Worm (Caenorhabditis elegans) whole organism, L1 larva: ENCODE results near the gene F02C9.1.
A peak's percentile ranks its signal among the peaks of the same experiment; 100 is the strongest.
"Not testable (repeated sequence)": the region's sequence is repeated elsewhere in the genome, so short reads cannot be mapped to it uniquely, and the experiment has no call there.

Experiments
- C34B4.2 ChIP-seq: sonication (generic microtip); optimal IDR thresholded peaks from 2 replicates; lab custom pipeline; 2017; ENCODE audit warnings: mild to moderate bottlenecking, missing genetic modification characterization, missing compliant biosample characterization
- F16B12.6 ChIP-seq: fragments of 150-350 bp; optimal IDR thresholded peaks from 2 replicates; lab custom pipeline; 2014; ENCODE audit warnings: missing biosample characterization, missing genetic modification characterization
- aha-1 ChIP-seq: fragments of 150-350 bp; optimal IDR thresholded peaks from 2 replicates; lab custom pipeline; 2014; ENCODE audit warnings: missing biosample characterization, missing genetic modification characterization
- alr-1 ChIP-seq: fragments of 200-800 bp; sonication (Bioruptor generic); optimal IDR thresholded peaks from 2 replicates; lab custom pipeline; 2018; ENCODE audit warnings: borderline replicate concordance, mild to moderate bottlenecking, missing genetic modification characterization, missing compliant biosample characterization
- aly-2 ChIP-seq: fragments of 150-350 bp; optimal IDR thresholded peaks from 2 replicates; lab custom pipeline; 2014; ENCODE audit warnings: missing biosample characterization, missing genetic modification characterization
- blmp-1 ChIP-seq: fragments of 150-350 bp; optimal IDR thresholded peaks from 2 replicates; lab custom pipeline; 2014; ENCODE audit warnings: missing biosample characterization, missing genetic modification characterization
- ceh-82 ChIP-seq, 3 experiments: fragments of 150-350 bp in 1 of 3; sonication (generic microtip) in 2 of 3; optimal IDR thresholded peaks; 2 replicates each; lab custom pipeline; 2014 to 2017; ENCODE audit warnings: missing biosample characterization in 3 of 3, missing genetic modification characterization in 3 of 3
- ces-1 ChIP-seq: fragments of 150-350 bp; optimal IDR thresholded peaks from 2 replicates; lab custom pipeline; 2014; ENCODE audit warnings: missing biosample characterization, missing genetic modification reagents, missing genetic modification characterization
- dsc-1 ChIP-seq: sonication (generic microtip); optimal IDR thresholded peaks from 2 replicates; lab custom pipeline; 2016; ENCODE audit warnings: mild to moderate bottlenecking, missing genetic modification characterization, missing compliant biosample characterization
- efl-3 ChIP-seq: fragments of 200-800 bp; sonication (Bioruptor generic); optimal IDR thresholded peaks from 2 replicates; lab custom pipeline; 2018; ENCODE audit warnings: mild to moderate bottlenecking, missing genetic modification characterization, missing compliant biosample characterization
- egl-27 ChIP-seq, 2 experiments: fragments of 150-350 bp in 1 of 2; sonication (generic microtip); optimal IDR thresholded peaks; 3 replicates each; lab custom pipeline; 2017 to 2018; ENCODE audit warnings: missing biosample characterization in 2 of 2, missing genetic modification characterization in 2 of 2, missing genetic modification reagents in 2 of 2
- ets-5 ChIP-seq: fragments of 200-800 bp; sonication (Bioruptor generic); IDR thresholded peaks from 2 replicates; pipeline ENCODE4 v1.3.6; 2022; ENCODE audit warnings: missing genetic modification characterization, missing compliant biosample characterization
- fkh-4 ChIP-seq: sonication (generic microtip); optimal IDR thresholded peaks from 2 replicates; lab custom pipeline; 2016; ENCODE audit warnings: missing compliant biosample characterization, missing genetic modification characterization, borderline replicate concordance
- fos-1 ChIP-seq: fragments of 150-350 bp; optimal IDR thresholded peaks from 2 replicates; lab custom pipeline; 2014; ENCODE audit warnings: missing biosample characterization, missing genetic modification characterization
- hpl-2 ChIP-seq: fragments of 150-350 bp; optimal IDR thresholded peaks from 2 replicates; lab custom pipeline; 2014; ENCODE audit warnings: missing biosample characterization, missing genetic modification reagents, missing genetic modification characterization
- isw-1 ChIP-seq: fragments of 200-800 bp; sonication (Bioruptor generic); IDR thresholded peaks from 2 replicates; pipeline ENCODE4 v1.3.6; 2022; ENCODE audit warnings: missing genetic modification characterization, missing compliant biosample characterization
- lin-15B ChIP-seq: fragments of 150-350 bp; sonication (generic microtip); optimal IDR thresholded peaks from 3 replicates; lab custom pipeline; 2014; ENCODE audit warnings: missing biosample characterization, missing genetic modification characterization
- lin-35 ChIP-seq, 2 experiments: fragments of 150-350 bp; optimal IDR thresholded peaks; 2 replicates each; lab custom pipeline; 2014; ENCODE audit warnings: missing biosample characterization in 2 of 2, missing genetic modification characterization in 2 of 2, missing genetic modification reagents in 2 of 2
- lin-39 ChIP-seq: fragments of 150-350 bp; optimal IDR thresholded peaks from 2 replicates; lab custom pipeline; 2014; ENCODE audit warnings: missing biosample characterization, missing genetic modification reagents, missing genetic modification characterization
- mdl-1 ChIP-seq, 2 experiments: fragments of 150-350 bp; optimal IDR thresholded peaks; 2 replicates each; lab custom pipeline; 2014 to 2017; ENCODE audit warnings: missing biosample characterization in 2 of 2, missing genetic modification characterization in 2 of 2, inconsistent platforms in 1 of 2
- nhr-12 ChIP-seq: sonication (generic microtip); optimal IDR thresholded peaks from 2 replicates; lab custom pipeline; 2017; ENCODE audit warnings: missing biosample characterization, missing genetic modification characterization
- nhr-237 ChIP-seq: fragments of 150-350 bp; optimal IDR thresholded peaks from 2 replicates; lab custom pipeline; 2014; ENCODE audit warnings: missing biosample characterization, missing genetic modification characterization
- nhr-28 ChIP-seq: fragments of 150-350 bp; optimal IDR thresholded peaks from 2 replicates; lab custom pipeline; 2014; ENCODE audit warnings: missing biosample characterization, missing genetic modification characterization
- nhr-76 ChIP-seq: sonication (generic microtip); optimal IDR thresholded peaks from 2 replicates; lab custom pipeline; 2017; ENCODE audit warnings: missing biosample characterization, missing genetic modification characterization
- nhr-85 ChIP-seq: sonication (generic microtip); peaks from one replicate; lab custom pipeline; 2016; ENCODE audit warnings: missing genetic modification characterization, inconsistent platforms, missing compliant biosample characterization
- pag-3 ChIP-seq: sonication (generic microtip); optimal IDR thresholded peaks from 2 replicates; lab custom pipeline; 2017; ENCODE audit warnings: missing genetic modification characterization, mild to moderate bottlenecking, missing compliant biosample characterization, antibody characterized with exemption, borderline replicate concordance; ENCODE audit not compliant: insufficient read depth
- rnt-1 ChIP-seq: sonication (generic microtip); optimal IDR thresholded peaks from 2 replicates; lab custom pipeline; 2016; ENCODE audit warnings: mild to moderate bottlenecking, missing genetic modification characterization, moderate library complexity, missing compliant biosample characterization
- snpc-4 ChIP-seq: fragments of 150-350 bp; optimal IDR thresholded peaks from 2 replicates; lab custom pipeline; 2014; ENCODE audit warnings: missing biosample characterization, missing genetic modification characterization
- sox-4 ChIP-seq: sonication (generic microtip); optimal IDR thresholded peaks from 2 replicates; lab custom pipeline; 2016; ENCODE audit warnings: missing genetic modification characterization, missing compliant biosample characterization
- sptf-1 ChIP-seq: fragments of 150-350 bp; optimal IDR thresholded peaks from 2 replicates; lab custom pipeline; 2014; ENCODE audit warnings: missing biosample characterization, missing genetic modification characterization
- swsn-7 ChIP-seq: sonication (generic microtip); optimal IDR thresholded peaks from 2 replicates; lab custom pipeline; 2016; ENCODE audit warnings: missing genetic modification characterization, missing compliant biosample characterization
- tbx-2 ChIP-seq: sonication (generic microtip); optimal IDR thresholded peaks from 2 replicates; lab custom pipeline; 2016; ENCODE audit warnings: missing genetic modification characterization, missing compliant biosample characterization
- tlp-1 ChIP-seq: fragments of 150-350 bp; optimal IDR thresholded peaks from 2 replicates; lab custom pipeline; 2014; ENCODE audit warnings: missing biosample characterization, missing genetic modification characterization
- unc-62 ChIP-seq: fragments of 150-350 bp; optimal IDR thresholded peaks from 2 replicates; lab custom pipeline; 2014; ENCODE audit warnings: missing biosample characterization, missing genetic modification reagents, missing genetic modification characterization
- unc-86 ChIP-seq: sonication (generic microtip); optimal IDR thresholded peaks from 2 replicates; lab custom pipeline; 2016; ENCODE audit warnings: missing genetic modification characterization, missing compliant biosample characterization
- vab-15 ChIP-seq: sonication (generic microtip); optimal IDR thresholded peaks from 2 replicates; lab custom pipeline; 2017; ENCODE audit warnings: missing genotype, mild to moderate bottlenecking, missing genetic modification characterization, missing compliant biosample characterization
- zag-1 ChIP-seq: fragments of 150-350 bp; optimal IDR thresholded peaks from 2 replicates; lab custom pipeline; 2014; ENCODE audit warnings: missing biosample characterization, missing genetic modification characterization
- zip-4 ChIP-seq: fragments of 200-800 bp; sonication (Bioruptor generic); optimal IDR thresholded peaks from 2 replicates; lab custom pipeline; 2018; ENCODE audit warnings: mild to moderate bottlenecking, missing genetic modification characterization, moderate library complexity, missing compliant biosample characterization
- ztf-4 ChIP-seq: fragments of 150-350 bp; optimal IDR thresholded peaks from 2 replicates; lab custom pipeline; 2014; ENCODE audit warnings: missing biosample characterization, missing genetic modification characterization

F02C9.1 gene

DNA sequence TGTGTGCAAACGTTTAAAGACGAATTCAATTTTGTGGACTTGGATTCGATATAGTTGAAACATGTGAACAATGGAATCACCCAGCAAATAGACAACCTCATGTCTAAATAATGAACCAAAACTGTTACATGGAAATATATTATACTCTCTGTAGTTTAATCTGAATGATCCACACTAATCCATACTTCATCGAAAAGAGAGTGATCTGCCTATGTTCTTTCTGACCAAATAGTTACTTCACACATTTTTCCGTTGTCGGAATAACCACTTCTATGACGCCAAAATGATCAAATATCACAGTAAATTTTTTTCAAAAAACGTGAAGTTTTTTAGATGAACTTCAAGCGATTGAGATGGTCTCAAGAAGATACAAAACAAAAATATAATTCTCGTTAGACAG lies 36.5 kb upstream of the F02C9.1 start, which contains the start of gene Y73C8C.4:
Gene Y73C8C.4 (minus strand): TSS at position 101 of the 400 bp plus-strand sequence.
- not testable (repeated sequence) for TF ChIP-seq ets-5; nhr-12; lin-39 (tag; lab: Kevin White, UChicago)

DNA sequence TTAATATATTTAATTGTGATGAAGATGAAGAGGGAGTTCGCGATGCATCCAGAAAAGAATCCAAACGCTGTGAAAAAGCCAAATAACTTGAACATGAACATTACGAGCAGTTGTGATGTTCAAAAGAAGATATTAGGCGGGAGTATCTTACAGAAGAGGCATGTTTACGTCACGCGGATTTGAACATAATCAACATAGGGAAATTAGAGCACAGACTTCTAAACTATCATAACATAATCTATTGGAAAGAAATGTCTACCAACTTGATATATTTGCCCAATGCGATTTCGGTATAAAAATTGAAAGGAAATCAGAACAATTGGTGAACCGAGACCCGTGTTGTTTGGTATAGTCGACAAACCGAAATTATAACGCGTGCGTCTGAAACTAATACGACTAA lies 34.4 kb upstream of the F02C9.1 start, which contains the start of gene str-66:
Gene str-66 (minus strand): TSS at position 101 of the 400 bp plus-strand sequence.
- no peak for TF ChIP-seq hpl-2 (GFP tag; lab: Kevin White, UChicago)
- TF ChIP-seq alr-1 (tag; lab: Kevin White, UChicago), result no peak
- TF ChIP-seq lin-39 (tag; lab: Kevin White, UChicago), result no peak
- no peak for TF ChIP-seq zip-4 (GFP tag; lab: Kevin White, UChicago)
- TF ChIP-seq ztf-4 (tag; lab: Kevin White, UChicago), result no peak
- no peak for TF ChIP-seq ceh-82 (tag; optimal IDR thresholded peaks at IDR 0.05; lab: Kevin White, UChicago)
- TF ChIP-seq tbx-2, result no peak
- no peak for TF ChIP-seq mdl-1 (tag; optimal IDR thresholded peaks at IDR 0.05; lab: Kevin White, UChicago)
- no peak for TF ChIP-seq lin-15B (tag; lab: Kevin White, UChicago)
- no peak for TF ChIP-seq nhr-237
- no peak for TF ChIP-seq snpc-4 (tag; lab: Kevin White, UChicago)
- no peak for TF ChIP-seq zag-1 (tag; lab: Kevin White, UChicago)
- TF ChIP-seq F16B12.6 (tag; lab: Kevin White, UChicago), result no peak
- TF ChIP-seq unc-62 (GFP tag; lab: Kevin White, UChicago), result no peak
- no peak for TF ChIP-seq pag-3 (tag; lab: Kevin White, UChicago)
- TF ChIP-seq efl-3, result no peak
- no peak for TF ChIP-seq fos-1 (tag; lab: Kevin White, UChicago)
- TF ChIP-seq C34B4.2 (tag; lab: Kevin White, UChicago), result no peak
- no peak for TF ChIP-seq unc-86 (tag; lab: Kevin White, UChicago)
- no peak for TF ChIP-seq egl-27 (tag; optimal IDR thresholded peaks at IDR 0.05; lab: Kevin White, UChicago)

DNA sequence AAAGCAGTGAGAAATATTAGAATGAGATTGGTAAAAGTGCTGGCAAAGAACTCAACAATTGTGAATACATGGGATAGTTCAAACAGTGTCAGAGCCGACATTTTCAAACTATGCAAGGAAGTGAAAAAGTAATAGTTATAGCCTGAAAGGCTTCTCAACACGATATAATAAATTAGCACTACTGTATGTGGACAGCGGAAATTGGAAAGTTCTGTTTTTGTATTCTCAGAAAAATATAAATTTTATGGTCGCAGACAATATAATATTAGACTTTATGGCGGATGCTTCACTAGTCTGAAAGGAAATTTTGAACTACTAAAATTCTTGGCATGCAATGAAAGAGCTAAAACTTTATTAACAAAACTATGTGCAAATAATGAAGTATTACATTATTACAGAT lies 32.7 kb upstream of the F02C9.1 start, which contains the start of gene str-69:
Gene str-69 (minus strand): TSS at position 101 of the 400 bp plus-strand sequence.
- no peak for TF ChIP-seq vab-15 (tag; lab: Kevin White, UChicago)
- no peak for TF ChIP-seq aha-1 (tag; lab: Kevin White, UChicago)
- TF ChIP-seq nhr-237, result no peak
- no peak for TF ChIP-seq rnt-1
- TF ChIP-seq isw-1, result no peak
- no peak for TF ChIP-seq ces-1 (GFP tag; lab: Kevin White, UChicago)
- TF ChIP-seq lin-35 (GFP tag; optimal IDR thresholded peaks at IDR 0.05; lab: Kevin White, UChicago), result no peak
- TF ChIP-seq sptf-1 (tag; lab: Kevin White, UChicago), result no peak
- TF ChIP-seq nhr-12, result no peak
- no peak for TF ChIP-seq dsc-1 (tag; lab: Kevin White, UChicago)
- TF ChIP-seq alr-1 (tag; lab: Kevin White, UChicago), result no peak
- TF ChIP-seq nhr-28 (tag; lab: Kevin White, UChicago), result no peak

DNA sequence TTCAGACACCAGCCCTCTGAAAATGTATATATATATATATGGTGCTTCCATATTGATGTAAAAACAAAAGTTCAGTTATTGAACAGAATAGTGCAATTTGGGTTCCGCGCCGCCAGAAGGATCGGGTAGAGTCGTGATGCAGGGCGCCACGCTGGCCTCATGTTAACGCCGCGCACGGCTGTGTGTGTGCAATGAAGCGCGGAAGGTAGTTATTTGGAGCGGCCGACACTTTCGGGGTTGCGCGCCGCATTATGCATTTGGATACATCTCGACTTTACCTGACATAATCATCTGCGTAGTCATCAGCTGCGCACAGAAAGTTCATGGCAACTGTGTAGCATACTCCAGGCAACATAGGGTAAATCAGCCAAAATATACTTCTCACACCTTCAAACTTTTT lies 31.7 kb upstream of the F02C9.1 start:
- peak; percentile 25 for TF ChIP-seq snpc-4 (tag; lab: Kevin White, UChicago)
- no peak for TF ChIP-seq isw-1

DNA sequence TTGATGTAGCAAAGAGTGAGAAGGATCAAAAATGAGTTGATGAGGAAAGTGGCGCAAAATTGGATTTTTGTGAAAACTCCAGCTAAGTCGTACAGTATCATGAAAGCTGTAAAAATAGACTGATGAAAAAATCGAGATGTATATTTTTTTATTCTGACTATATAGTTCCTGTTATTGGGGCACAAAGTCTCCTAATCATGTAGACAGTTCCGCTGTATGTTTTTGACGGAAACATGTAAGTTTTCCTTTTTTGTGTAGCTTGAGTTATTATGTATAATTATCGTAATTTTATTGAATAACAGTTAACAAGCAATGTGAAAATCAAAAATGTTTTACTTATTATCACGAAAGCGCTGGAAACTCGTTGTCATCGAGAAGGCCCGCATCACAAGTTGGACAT lies 31.1 kb upstream of the F02C9.1 start, which contains the start of gene str-68:
Gene str-68 (minus strand): TSS at position 101 of the 400 bp plus-strand sequence.
- no peak for TF ChIP-seq nhr-76
- TF ChIP-seq sox-4 (tag; lab: Kevin White, UChicago), result no peak
- TF ChIP-seq pag-3 (tag; lab: Kevin White, UChicago), result no peak
- TF ChIP-seq nhr-85 (tag; lab: Kevin White, UChicago), result no peak
- TF ChIP-seq swsn-7 (tag; lab: Kevin White, UChicago), result no peak
- no peak for TF ChIP-seq fkh-4 (tag; lab: Kevin White, UChicago)
- no peak for TF ChIP-seq aly-2 (tag; lab: Kevin White, UChicago)
- no peak for TF ChIP-seq blmp-1
- no peak for TF ChIP-seq tlp-1 (tag; lab: Kevin White, UChicago)
- TF ChIP-seq ces-1 (GFP tag; lab: Kevin White, UChicago), result no peak
